Worm (Caenorhabditis elegans) whole organism, late embryonic: ENCODE measurements around the gene sptl-3.

ENCODE experiments used
- K09A11.1 ChIP-seq: sonication (generic microtip); optimal IDR thresholded peaks from 2 replicates; lab custom pipeline; 2017; ENCODE audit warnings: antibody characterized with exemption, mild to moderate bottlenecking, missing genetic modification characterization, missing compliant biosample characterization; ENCODE audit not compliant: insufficient read depth
- ama-1 ChIP-seq: fragments of 150-350 bp; optimal IDR thresholded peaks from 2 replicates; lab custom pipeline; 2014
- ceh-30 ChIP-seq: fragments of 150-350 bp; optimal IDR thresholded peaks from 2 replicates; lab custom pipeline; 2014; ENCODE audit warnings: missing biosample characterization, missing genetic modification characterization
- ceh-6 ChIP-seq: fragments of 200-800 bp; sonication (Bioruptor generic); optimal IDR thresholded peaks from 2 replicates; lab custom pipeline; 2018; ENCODE audit warnings: mild to moderate bottlenecking, missing genetic modification characterization, missing compliant biosample characterization
- ceh-9 ChIP-seq: sonication (generic microtip); optimal IDR thresholded peaks from 2 replicates; lab custom pipeline; 2016; ENCODE audit warnings: mild to moderate bottlenecking, missing genetic modification characterization, inconsistent platforms, missing compliant biosample characterization
- elt-2 ChIP-seq: sonication (generic microtip); optimal IDR thresholded peaks from 2 replicates; lab custom pipeline; 2016; ENCODE audit warnings: missing genetic modification reagents, missing genetic modification characterization, missing compliant biosample characterization
- elt-4 ChIP-seq: sonication (generic microtip); optimal IDR thresholded peaks from 2 replicates; lab custom pipeline; 2016; ENCODE audit warnings: missing genetic modification characterization, missing compliant biosample characterization
- hlh-13 ChIP-seq: fragments of 200-800 bp; sonication (Bioruptor generic); optimal IDR thresholded peaks from 2 replicates; lab custom pipeline; 2018; ENCODE audit warnings: mild to moderate bottlenecking, missing genetic modification characterization, missing compliant biosample characterization
- nfya-1 ChIP-seq: sonication (generic microtip); optimal IDR thresholded peaks from 2 replicates; lab custom pipeline; 2017; ENCODE audit warnings: missing genetic modification characterization, mild to moderate bottlenecking, missing compliant biosample characterization, antibody characterized with exemption, moderate library complexity
- nhr-11 ChIP-seq: fragments of 150-350 bp; optimal IDR thresholded peaks from 2 replicates; lab custom pipeline; 2014; ENCODE audit warnings: missing biosample characterization, missing genetic modification characterization
- odd-2 ChIP-seq: sonication (generic microtip); optimal IDR thresholded peaks from 2 replicates; lab custom pipeline; 2017; ENCODE audit warnings: antibody characterized with exemption, mild to moderate bottlenecking, missing genetic modification characterization, missing compliant biosample characterization
- pag-3 ChIP-seq: sonication (generic microtip); optimal IDR thresholded peaks from 2 replicates; lab custom pipeline; 2016; ENCODE audit warnings: missing compliant biosample characterization, missing genetic modification characterization, borderline replicate concordance
- pax-1 ChIP-seq: fragments of 150-350 bp; optimal IDR thresholded peaks from 2 replicates; lab custom pipeline; 2014; ENCODE audit warnings: missing biosample characterization, missing genetic modification characterization
- pha-4 ChIP-seq: fragments of 150-350 bp; optimal IDR thresholded peaks from 2 replicates; lab custom pipeline; 2018; ENCODE audit warnings: missing biosample characterization, missing genetic modification reagents, missing genetic modification characterization

DNA sequence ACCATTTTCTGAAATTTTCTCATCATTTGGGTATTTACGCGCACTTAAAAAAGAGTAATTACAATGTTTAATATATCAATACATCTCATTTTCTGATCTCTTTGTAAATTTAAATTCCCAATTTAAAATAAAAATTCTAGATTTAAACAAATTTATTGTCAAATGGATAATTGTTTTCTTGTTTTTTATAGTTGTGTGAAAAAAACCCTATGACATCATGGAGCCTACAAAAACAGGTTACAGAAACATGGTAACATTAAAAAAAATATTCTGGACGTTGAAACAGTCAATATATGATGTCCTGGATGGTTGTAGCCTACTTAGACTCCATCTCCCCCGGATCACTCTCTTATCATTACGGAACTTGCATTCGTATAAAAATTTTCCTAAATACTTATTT lies 3.6 kb upstream of the sptl-3 start, which contains the start of gene spp-12:
- TF ChIP-seq ceh-6 (no peak), ceh-9 (no peak), nhr-11 (tag; lab: Kevin White, UChicago) (no peak), pag-3 (tag; lab: Kevin White, UChicago) (no peak), K09A11.1 (tag; lab: Kevin White, UChicago) (no peak), elt-4 (tag; lab: Kevin White, UChicago) (no peak), ama-1 (lab: Kevin White, UChicago) (no peak), elt-2 (tag; lab: Kevin White, UChicago) (no peak), ceh-30 (tag; lab: Kevin White, UChicago) (no peak), hlh-13 (GFP tag; lab: Kevin White, UChicago) (no peak), odd-2 (tag; lab: Kevin White, UChicago) (no peak), nfya-1 (no peak), pha-4 (no peak), pax-1 (tag; lab: Kevin White, UChicago) (no peak)
